Fruit fly (Drosophila melanogaster) whole organism, pupa: ENCODE data around the gene Rab27.

ENCODE experiments used
- CG10348 ChIP-seq: fragments of 200-800 bp; sonication (Bioruptor generic); IDR thresholded peaks from 2 replicates; pipeline ENCODE4 v1.3.6; 2022; ENCODE audit warnings: missing biosample characterization, missing genetic modification characterization
- CG12605 ChIP-seq: fragments of 200-800 bp; sonication (Bioruptor generic); IDR thresholded peaks from 2 replicates; pipeline ENCODE4 v1.3.6; 2022; ENCODE audit warnings: missing biosample characterization, missing genetic modification characterization
- CG14655 ChIP-seq: fragments of 200-800 bp; sonication (Bioruptor generic); optimal IDR thresholded peaks from 3 replicates; lab custom pipeline; 2017; ENCODE audit warnings: mild to moderate bottlenecking, missing biosample characterization, missing genetic modification reagents, missing genetic modification characterization
- CG4496 ChIP-seq: fragments of 200-800 bp; sonication (Bioruptor generic); IDR thresholded peaks from 3 replicates; pipeline ENCODE4 v1.3.6; 2022; ENCODE audit warnings: missing biosample characterization, missing genetic modification characterization
- CG8159 ChIP-seq: fragments of 200-800 bp; sonication (Bioruptor generic); optimal IDR thresholded peaks from 3 replicates; lab custom pipeline; 2018; ENCODE audit warnings: missing biosample characterization, mild to moderate bottlenecking, missing genetic modification characterization, moderate library complexity
- CG8301 ChIP-seq: fragments of 200-800 bp; sonication (Bioruptor generic); optimal IDR thresholded peaks from 2 replicates; lab custom pipeline; 2018; ENCODE audit warnings: missing biosample characterization, mild to moderate bottlenecking, missing genetic modification characterization
- D1 ChIP-seq: fragments of 200-800 bp; sonication (Bioruptor generic); optimal IDR thresholded peaks from 2 replicates; lab custom pipeline; 2018; ENCODE audit warnings: missing biosample characterization, mild to moderate bottlenecking, missing genetic modification characterization, moderate library complexity
- EcR ChIP-seq: fragments of 200-800 bp; sonication (Bioruptor generic); optimal IDR thresholded peaks from 3 replicates; lab custom pipeline; 2019; ENCODE audit warnings: missing biosample characterization, missing genetic modification characterization, mild to moderate bottlenecking, moderate library complexity, missing genetic modification reagents
- Ets98B ChIP-seq: fragments of 200-800 bp; sonication (Bioruptor generic); IDR thresholded peaks from 2 replicates; pipeline ENCODE4 v1.3.6; 2022; ENCODE audit warnings: missing biosample characterization, missing genetic modification characterization
- Pif1A ChIP-seq: fragments of 200-800 bp; sonication (Bioruptor generic); optimal IDR thresholded peaks from 3 replicates; lab custom pipeline; 2016; ENCODE audit warnings: missing biosample characterization, missing genetic modification characterization
- Pif1B ChIP-seq: fragments of 200-800 bp; sonication (Bioruptor generic); optimal IDR thresholded peaks from 3 replicates; lab custom pipeline; 2016; ENCODE audit warnings: missing biosample characterization, missing genetic modification characterization
- fd96Ca ChIP-seq: fragments of 200-800 bp; sonication (Bioruptor generic); IDR thresholded peaks from 3 replicates; pipeline ENCODE4 v1.3.6; 2022; ENCODE audit warnings: missing biosample characterization, missing genetic modification characterization

- TF ChIP-seq CG8301 (no peak), CG4496 (GFP tag; lab: Robert Waterston, UW) (no peak), EcR (GFP tag; lab: Kevin White, UChicago) (no peak), Ets98B (no peak), CG8159 (tag; lab: Kevin White, UChicago) (no peak), fd96Ca (no peak), Pif1B (GFP tag; lab: Kevin White, UChicago) (no peak), CG12605 (GFP tag; lab: Robert Waterston, UW) (no peak), D1 (tag; lab: Kevin White, UChicago) (no peak), CG14655 (GFP tag; lab: Kevin White, UChicago) (no peak), Pif1A (GFP tag; lab: Kevin White, UChicago) (no peak), CG10348 (no peak)
These were observed 3.7 kb upstream of the Rab27 start for dm6 chrX:1480426-1480825.
